Worm (Caenorhabditis elegans) whole organism, young adult: ENCODE results near the gene ceeh-1.
A peak's percentile ranks its signal among the peaks of the same experiment; 100 is the strongest.

Experiments
- B0019.2 ChIP-seq: fragments of 200-800 bp; sonication (Bioruptor generic); conservative IDR thresholded peaks from 2 replicates; pipeline ENCODE4 v1.3.6; 2022; ENCODE audit warnings: missing genetic modification reagents, missing genetic modification characterization, missing compliant biosample characterization
- B0336.3 ChIP-seq: fragments of 200-800 bp; sonication (Bioruptor generic); IDR thresholded peaks from 2 replicates; pipeline ENCODE4 v1.3.6; 2022; ENCODE audit warnings: missing genetic modification characterization, missing compliant biosample characterization
- D2030.7 ChIP-seq: fragments of 200-800 bp; sonication (Bioruptor generic); IDR thresholded peaks from 2 replicates; pipeline ENCODE4 v1.3.6; 2022; ENCODE audit warnings: missing genetic modification reagents, missing genetic modification characterization, missing compliant biosample characterization
- F33H1.4 ChIP-seq: fragments of 200-800 bp; sonication (Bioruptor generic); IDR thresholded peaks from 2 replicates; pipeline ENCODE4 v1.3.6; 2022; ENCODE audit warnings: missing genetic modification reagents, missing genetic modification characterization, missing compliant biosample characterization
- F37B4.10 ChIP-seq: fragments of 200-800 bp; sonication (Bioruptor generic); IDR thresholded peaks from 2 replicates; pipeline ENCODE4 v1.3.6; 2022; ENCODE audit warnings: missing genetic modification characterization, missing compliant biosample characterization
- F39B2.1 ChIP-seq: fragments of 200-800 bp; sonication (Bioruptor generic); IDR thresholded peaks from 2 replicates; pipeline ENCODE4 v1.3.6; 2022; ENCODE audit warnings: missing genetic modification reagents, missing genetic modification characterization, missing compliant biosample characterization
- K11D2.4 ChIP-seq: fragments of 200-800 bp; sonication (Bioruptor generic); IDR thresholded peaks from 2 replicates; pipeline ENCODE4 v1.3.6; 2022; ENCODE audit warnings: missing genetic modification reagents, missing genetic modification characterization, missing compliant biosample characterization
- K12H6.12 ChIP-seq: fragments of 200-800 bp; sonication (Bioruptor generic); optimal IDR thresholded peaks from 2 replicates; lab custom pipeline; 2018; ENCODE audit warnings: mild to moderate bottlenecking, missing genetic modification characterization, missing compliant biosample characterization
- Y53F4B.3 ChIP-seq: fragments of 200-800 bp; sonication (Bioruptor generic); IDR thresholded peaks from 2 replicates; pipeline ENCODE4 v1.3.6; 2022; ENCODE audit warnings: missing genetic modification reagents, missing genetic modification characterization, missing compliant biosample characterization
- Y53G8AR.9 ChIP-seq: fragments of 200-800 bp; sonication (Bioruptor generic); conservative IDR thresholded peaks from 2 replicates; pipeline ENCODE4 v1.3.6; 2022; ENCODE audit warnings: missing genetic modification reagents, missing genetic modification characterization, missing compliant biosample characterization
- Y67H2A.10 ChIP-seq: fragments of 200-800 bp; sonication (Bioruptor generic); conservative IDR thresholded peaks from 2 replicates; pipeline ENCODE4 v1.3.6; 2022; ENCODE audit warnings: missing genetic modification reagents, missing genetic modification characterization, missing compliant biosample characterization
- ama-1 ChIP-seq, 3 experiments: fragments of 150-350 bp in 1 of 3; sonication (generic microtip) in 2 of 3; optimal IDR thresholded peaks; 2 replicates each; lab custom pipeline; 2014 to 2018; ENCODE audit warnings: missing biosample characterization in 2 of 3, missing genetic modification characterization in 2 of 3, missing genetic modification reagents in 2 of 3
- athp-1 ChIP-seq: sonication (generic microtip); optimal IDR thresholded peaks from 2 replicates; lab custom pipeline; 2017; ENCODE audit warnings: mild to moderate bottlenecking, missing genetic modification characterization, missing compliant biosample characterization
- bed-1 ChIP-seq: fragments of 200-800 bp; sonication (Bioruptor generic); IDR thresholded peaks from 2 replicates; pipeline ENCODE4 v1.3.6; 2022; ENCODE audit warnings: missing genetic modification reagents, missing genetic modification characterization, missing compliant biosample characterization
- ceh-79 ChIP-seq: sonication (generic microtip); optimal IDR thresholded peaks from 2 replicates; lab custom pipeline; 2017; ENCODE audit warnings: mild to moderate bottlenecking, missing genetic modification characterization, missing compliant biosample characterization
- ceh-91 ChIP-seq: fragments of 200-800 bp; sonication (Bioruptor generic); IDR thresholded peaks from 2 replicates; pipeline ENCODE4 v1.3.6; 2022; ENCODE audit warnings: missing genetic modification reagents, missing genetic modification characterization, missing compliant biosample characterization
- dox-1 ChIP-seq: fragments of 200-800 bp; sonication (Bioruptor generic); IDR thresholded peaks from 2 replicates; pipeline ENCODE4 v1.3.6; 2022; ENCODE audit warnings: missing genetic modification reagents, missing genetic modification characterization, missing compliant biosample characterization
- dpl-1 ChIP-seq: fragments of 150-350 bp; optimal IDR thresholded peaks from 2 replicates; lab custom pipeline; 2014; ENCODE audit warnings: missing biosample characterization, missing genetic modification reagents, missing genetic modification characterization
- ekl-4 ChIP-seq: fragments of 200-800 bp; sonication (Bioruptor generic); IDR thresholded peaks from 2 replicates; pipeline ENCODE4 v1.3.6; 2022; ENCODE audit warnings: missing genetic modification reagents, missing genetic modification characterization, missing compliant biosample characterization
- him-1 ChIP-seq: sonication (generic microtip); optimal IDR thresholded peaks from 2 replicates; lab custom pipeline; 2016; ENCODE audit warnings: missing genotype, missing genetic modification reagents, missing genetic modification characterization, missing compliant biosample characterization
- hmg-1.2 ChIP-seq: fragments of 200-800 bp; sonication (Bioruptor generic); IDR thresholded peaks from 2 replicates; pipeline ENCODE4 v1.3.6; 2022; ENCODE audit warnings: missing genetic modification reagents, missing genetic modification characterization, missing compliant biosample characterization
- hmg-20 ChIP-seq: fragments of 200-800 bp; sonication (Bioruptor generic); IDR thresholded peaks from 2 replicates; pipeline ENCODE4 v1.3.6; 2022; ENCODE audit warnings: missing genetic modification reagents, missing genetic modification characterization, missing compliant biosample characterization
- hrde-1 ChIP-seq: sonication (generic microtip); optimal IDR thresholded peaks from 2 replicates; lab custom pipeline; 2016; ENCODE audit warnings: missing genetic modification characterization, mild to moderate bottlenecking, missing compliant biosample characterization, moderate library complexity, missing genotype, missing genetic modification reagents, borderline replicate concordance
- lag-1 ChIP-seq: fragments of 200-800 bp; sonication (Bioruptor generic); IDR thresholded peaks from 2 replicates; pipeline ENCODE4 v1.3.6; 2022; ENCODE audit warnings: missing genetic modification reagents, missing genetic modification characterization, missing compliant biosample characterization
- lin-26 ChIP-seq: fragments of 200-800 bp; sonication (Bioruptor generic); IDR thresholded peaks from 2 replicates; pipeline ENCODE4 v1.3.6; 2022; ENCODE audit warnings: missing genetic modification reagents, missing genetic modification characterization, missing compliant biosample characterization
- lin-54 ChIP-seq: fragments of 200-800 bp; sonication (Bioruptor generic); optimal IDR thresholded peaks from 2 replicates; lab custom pipeline; 2018; ENCODE audit warnings: mild to moderate bottlenecking, missing genetic modification characterization, missing compliant biosample characterization
- madf-10 ChIP-seq: sonication (generic microtip); optimal IDR thresholded peaks from 2 replicates; lab custom pipeline; 2016; ENCODE audit warnings: mild to moderate bottlenecking, missing genetic modification characterization, missing compliant biosample characterization
- madf-3 ChIP-seq: fragments of 200-800 bp; sonication (Bioruptor generic); IDR thresholded peaks from 2 replicates; pipeline ENCODE4 v1.3.6; 2022; ENCODE audit warnings: missing genetic modification reagents, missing genetic modification characterization, missing compliant biosample characterization
- madf-6 ChIP-seq: fragments of 200-800 bp; sonication (Bioruptor generic); IDR thresholded peaks from 2 replicates; pipeline ENCODE4 v1.3.6; 2022; ENCODE audit warnings: missing genetic modification reagents, missing genetic modification characterization, missing compliant biosample characterization
- mcd-1 ChIP-seq: fragments of 200-800 bp; sonication (Bioruptor generic); IDR thresholded peaks from 2 replicates; pipeline ENCODE4 v1.3.6; 2022; ENCODE audit warnings: missing genetic modification reagents, missing genetic modification characterization, missing compliant biosample characterization
- mes-4 ChIP-seq: sonication (generic microtip); optimal IDR thresholded peaks from 2 replicates; lab custom pipeline; 2016; ENCODE audit warnings: missing genotype, missing genetic modification characterization, missing compliant biosample characterization
- nfya-2 ChIP-seq: fragments of 200-800 bp; sonication (Bioruptor generic); IDR thresholded peaks from 2 replicates; pipeline ENCODE4 v1.3.6; 2022; ENCODE audit warnings: missing genetic modification reagents, missing genetic modification characterization, missing compliant biosample characterization
- nfyb-1 ChIP-seq: fragments of 200-800 bp; sonication (Bioruptor generic); IDR thresholded peaks from 2 replicates; pipeline ENCODE4 v1.3.6; 2022; ENCODE audit warnings: missing genetic modification reagents, missing genetic modification characterization, missing compliant biosample characterization
- nhr-27 ChIP-seq: fragments of 200-800 bp; sonication (Bioruptor generic); optimal IDR thresholded peaks from 2 replicates; lab custom pipeline; 2018; ENCODE audit warnings: mild to moderate bottlenecking, missing genetic modification characterization, moderate library complexity, missing compliant biosample characterization
- pbrm-1 ChIP-seq: fragments of 200-800 bp; sonication (Bioruptor generic); IDR thresholded peaks from 2 replicates; pipeline ENCODE4 v1.3.6; 2022; ENCODE audit warnings: missing genetic modification reagents, missing genetic modification characterization, missing compliant biosample characterization
- snpc-1.1 ChIP-seq: sonication (generic microtip); optimal IDR thresholded peaks from 2 replicates; lab custom pipeline; 2017; ENCODE audit warnings: missing genetic modification characterization, mild to moderate bottlenecking, missing compliant biosample characterization, antibody characterized with exemption, moderate library complexity, missing genotype, missing genetic modification reagents; ENCODE audit not compliant: insufficient read depth
- snpc-1.3 ChIP-seq: sonication (generic microtip); optimal IDR thresholded peaks from 2 replicates; lab custom pipeline; 2017; ENCODE audit warnings: missing genetic modification characterization, mild to moderate bottlenecking, missing compliant biosample characterization, antibody characterized with exemption, moderate library complexity, missing genotype, missing genetic modification reagents; ENCODE audit not compliant: insufficient read depth
- snpc-3.4 ChIP-seq: sonication (generic microtip); optimal IDR thresholded peaks from 2 replicates; lab custom pipeline; 2017; ENCODE audit warnings: missing genetic modification characterization, mild to moderate bottlenecking, missing compliant biosample characterization, antibody characterized with exemption, moderate library complexity, missing genotype, missing genetic modification reagents
- tbp1 ChIP-seq: fragments of 200-800 bp; sonication (Bioruptor generic); optimal IDR thresholded peaks from 2 replicates; lab custom pipeline; 2018; ENCODE audit warnings: mild to moderate bottlenecking, missing genetic modification characterization, missing compliant biosample characterization
- tlf-1 ChIP-seq: fragments of 200-800 bp; sonication (Bioruptor generic); optimal IDR thresholded peaks from 2 replicates; lab custom pipeline; 2018; ENCODE audit warnings: mild to moderate bottlenecking, missing genetic modification characterization, missing compliant biosample characterization
- zim-3 ChIP-seq: sonication (generic microtip); optimal IDR thresholded peaks from 2 replicates; lab custom pipeline; 2017; ENCODE audit warnings: mild to moderate bottlenecking, missing genetic modification characterization, moderate library complexity, missing compliant biosample characterization
- ztf-6 ChIP-seq: fragments of 200-800 bp; sonication (Bioruptor generic); IDR thresholded peaks from 2 replicates; pipeline ENCODE4 v1.3.6; 2022; ENCODE audit warnings: missing genetic modification reagents, missing genetic modification characterization, missing compliant biosample characterization

Gene ceeh-1

ce11 chrIII:794984-795596 is 37.0 kb downstream of the ceeh-1 start, which contains the start of gene trpp-11:
TSS of gene trpp-11 (plus strand) at chrIII:795136.
- TF ChIP-seq B0336.3 (GFP tag; lab: Robert Waterston, UW) (peak; percentile 86), lag-1 (GFP tag; lab: Robert Waterston, UW) (no peak), ceh-91 (GFP tag; lab: Robert Waterston, UW) (0 out of 2 replicates have a peak, but pooled peaks have one; percentile 8), nfyb-1 (GFP tag; lab: Robert Waterston, UW) (0 out of 2 replicates have a peak, but pooled peaks have one; percentile 57), ztf-6 (GFP tag; lab: Robert Waterston, UW) (no peak), him-1 (tag; lab: Kevin White, UChicago) (no peak), hmg-20 (GFP tag; lab: Robert Waterston, UW) (0 out of 2 replicates have a peak, but pooled peaks have one; percentile 24), Y53F4B.3 (GFP tag; lab: Robert Waterston, UW) (no peak), B0019.2 (no peak), nhr-27 (no peak), K12H6.12 (tag; lab: Kevin White, UChicago) (no peak), ama-1 (optimal IDR thresholded peaks at IDR 0.05; lab: Kevin White, UChicago) (no peak), ama-1 (GFP tag; optimal IDR thresholded peaks at IDR 0.05; lab: Kevin White, UChicago) (no peak), dpl-1 (GFP tag; lab: Kevin White, UChicago) (no peak), lin-54 (GFP tag; lab: Kevin White, UChicago) (peak; percentile 52), dox-1 (GFP tag; lab: Robert Waterston, UW) (peak; percentile 21; the same call in 1 of the 2 replicates), F33H1.4 (GFP tag; lab: Robert Waterston, UW) (peak; percentile 28; the same call in 1 of the 2 replicates), Y53G8AR.9 (peak; percentile 62), madf-10 (tag; lab: Kevin White, UChicago) (no peak), madf-6 (GFP tag; lab: Robert Waterston, UW) (peak; percentile 56), snpc-1.1 (tag; lab: Kevin White, UChicago) (no peak), F37B4.10 (GFP tag; lab: Robert Waterston, UW) (no peak), snpc-3.4 (tag; lab: Kevin White, UChicago) (peak; percentile 57), tbp1 (GFP tag; lab: Kevin White, UChicago) (peak; percentile 28), mcd-1 (GFP tag; lab: Robert Waterston, UW) (peak; percentile 33), nfya-2 (no peak), K11D2.4 (GFP tag; lab: Robert Waterston, UW) (no peak), tlf-1 (GFP tag; lab: Kevin White, UChicago) (peak; percentile 24), hmg-1.2 (GFP tag; lab: Robert Waterston, UW) (peak; percentile 8; the same call in 1 of the 2 replicates), athp-1 (tag; lab: Kevin White, UChicago) (peak; percentile 4), zim-3 (tag; lab: Kevin White, UChicago) (no peak), ceh-79 (tag; lab: Kevin White, UChicago) (peak; percentile 40), lin-26 (GFP tag; lab: Robert Waterston, UW) (peak; percentile 56), ekl-4 (GFP tag; lab: Robert Waterston, UW) (peak; percentile 50; the same call in 1 of the 2 replicates), hrde-1 (tag; lab: Kevin White, UChicago) (peak; percentile 51), F39B2.1 (GFP tag; lab: Robert Waterston, UW) (0 out of 2 replicates have a peak, but pooled peaks have one; percentile 13), pbrm-1 (GFP tag; lab: Robert Waterston, UW) (peak; percentile 30; the same call in 1 of the 2 replicates), madf-3 (GFP tag; lab: Robert Waterston, UW) (0 out of 2 replicates have a peak, but pooled peaks have one; percentile 61), D2030.7 (GFP tag; lab: Robert Waterston, UW) (peak; percentile 14; the same call in 1 of the 2 replicates), bed-1 (GFP tag; lab: Robert Waterston, UW) (no peak), mes-4 (tag; lab: Kevin White, UChicago) (no peak), snpc-1.3 (peak; percentile 7), Y67H2A.10 (GFP tag; lab: Robert Waterston, UW) (no peak)
